Fruit fly (Drosophila melanogaster): ENCODE results near the gene CG43083.

dm6 chr3L:15662510-15662909 lies 14.1 kb downstream of the CG43083 start:
- TF ChIP-seq Blimp-1 (GFP tag; optimal IDR thresholded peaks at IDR 0.05), result no peak
- TF ChIP-seq Lpt (GFP tag; optimal IDR thresholded peaks at IDR 0.05), result no peak
- no peak for TF ChIP-seq Met (GFP tag; optimal IDR thresholded peaks at IDR 0.05)
- TF ChIP-seq CG31627 (GFP tag; optimal IDR thresholded peaks at IDR 0.05), result no peak
- no peak for TF ChIP-seq CG3919 (GFP tag; optimal IDR thresholded peaks at IDR 0.05)
- no peak for TF ChIP-seq Hr39 (GFP tag; optimal IDR thresholded peaks at IDR 0.05)
- TF ChIP-seq ss (GFP tag; optimal IDR thresholded peaks at IDR 0.05), result no peak
- TF ChIP-seq CG11902 (GFP tag; optimal IDR thresholded peaks at IDR 0.05), result no peak
- TF ChIP-seq Eip93F (GFP tag; optimal IDR thresholded peaks at IDR 0.05), result no peak
- TF ChIP-seq CG6792 (GFP tag; optimal IDR thresholded peaks at IDR 0.05), result no peak
